Worm (Caenorhabditis elegans) whole organism, L3 larva: ENCODE measurements around the gene pcp-5.

ENCODE experiments used
- ZK546.5 ChIP-seq: sonication (generic microtip); optimal IDR thresholded peaks from 2 replicates; lab custom pipeline; 2017; ENCODE audit warnings: missing biosample characterization, missing genetic modification characterization
- aly-2 ChIP-seq: fragments of 150-350 bp; optimal IDR thresholded peaks from 2 replicates; lab custom pipeline; 2014; ENCODE audit warnings: missing biosample characterization, missing genetic modification characterization
- ceh-16 ChIP-seq: sonication (generic microtip); optimal IDR thresholded peaks from 2 replicates; lab custom pipeline; 2017; ENCODE audit warnings: missing biosample characterization, missing genetic modification characterization
- ceh-9 ChIP-seq: sonication (generic microtip); optimal IDR thresholded peaks from 2 replicates; lab custom pipeline; 2018; ENCODE audit warnings: missing biosample characterization, missing genetic modification characterization
- egl-27 ChIP-seq: sonication (generic microtip); optimal IDR thresholded peaks from 4 replicates; lab custom pipeline; 2017; ENCODE audit warnings: missing biosample characterization, missing genetic modification reagents, missing genetic modification characterization
- egl-5 ChIP-seq: fragments of 150-350 bp; optimal IDR thresholded peaks from 2 replicates; lab custom pipeline; 2017; ENCODE audit warnings: missing biosample characterization, missing genetic modification reagents, missing genetic modification characterization, inconsistent platforms
- elt-1 ChIP-seq: fragments of 150-350 bp; optimal IDR thresholded peaks from 2 replicates; lab custom pipeline; 2014; ENCODE audit warnings: missing biosample characterization, missing genetic modification characterization
- eor-1 ChIP-seq, 2 experiments: fragments of 150-350 bp; optimal IDR thresholded peaks; 2 replicates each; lab custom pipeline; 2014 to 2018; ENCODE audit warnings: missing biosample characterization in 2 of 2, missing genetic modification characterization in 2 of 2
- fkh-2 ChIP-seq: fragments of 150-350 bp; optimal IDR thresholded peaks from 2 replicates; lab custom pipeline; 2014; ENCODE audit warnings: missing biosample characterization, missing genetic modification reagents, missing genetic modification characterization
- jun-1 ChIP-seq: fragments of 150-350 bp; optimal IDR thresholded peaks from 2 replicates; lab custom pipeline; 2014; ENCODE audit warnings: missing biosample characterization, missing genetic modification reagents, missing genetic modification characterization
- nfya-1 ChIP-seq: sonication (generic microtip); optimal IDR thresholded peaks from 2 replicates; lab custom pipeline; 2017; ENCODE audit warnings: missing genetic modification characterization, mild to moderate bottlenecking, missing compliant biosample characterization, antibody characterized with exemption, moderate library complexity; ENCODE audit not compliant: insufficient read depth
- nhr-11 ChIP-seq: fragments of 150-350 bp; optimal IDR thresholded peaks from 2 replicates; lab custom pipeline; 2014; ENCODE audit warnings: missing biosample characterization, missing genetic modification characterization
- nhr-67 ChIP-seq: fragments of 150-350 bp; optimal IDR thresholded peaks from 2 replicates; lab custom pipeline; 2014; ENCODE audit warnings: missing biosample characterization, missing genetic modification characterization
- skn-1 ChIP-seq: fragments of 150-350 bp; optimal IDR thresholded peaks from 2 replicates; lab custom pipeline; 2014; ENCODE audit warnings: missing biosample characterization, missing genetic modification characterization
- tbx-2 ChIP-seq: sonication (generic microtip); optimal IDR thresholded peaks from 2 replicates; lab custom pipeline; 2016; ENCODE audit warnings: mild to moderate bottlenecking, missing genetic modification characterization, missing compliant biosample characterization
- unc-39 ChIP-seq: sonication (generic microtip); optimal IDR thresholded peaks from 4 replicates; lab custom pipeline; 2017; ENCODE audit warnings: missing biosample characterization, missing genetic modification characterization

Gene pcp-5

ce11 chrIII:7855468-7855867 lies 51.9 kb downstream of the pcp-5 start:
- TF ChIP-seq skn-1 (tag; lab: Kevin White, UChicago): no peak
- no peak for TF ChIP-seq egl-5
- no peak for TF ChIP-seq eor-1 (tag; optimal IDR thresholded peaks at IDR 0.05; lab: Kevin White, UChicago)
- TF ChIP-seq nfya-1 (tag; lab: Kevin White, UChicago): no peak
- no peak for TF ChIP-seq fkh-2 (tag; lab: Kevin White, UChicago)
- no peak for TF ChIP-seq ceh-9 (tag; lab: Kevin White, UChicago)
- TF ChIP-seq elt-1 (tag; lab: Kevin White, UChicago): no peak
- no peak for TF ChIP-seq ceh-16 (tag; lab: Kevin White, UChicago)
- TF ChIP-seq aly-2 (tag; lab: Kevin White, UChicago): no peak
- TF ChIP-seq ZK546.5: no peak
- no peak for TF ChIP-seq jun-1 (tag; lab: Kevin White, UChicago)
- no peak for TF ChIP-seq egl-27 (tag; lab: Kevin White, UChicago)
- no peak for TF ChIP-seq nhr-67 (tag; lab: Kevin White, UChicago)
- TF ChIP-seq unc-39 (tag; lab: Kevin White, UChicago): no peak
- no peak for TF ChIP-seq tbx-2 (tag; lab: Kevin White, UChicago)
- TF ChIP-seq nhr-11 (tag; lab: Kevin White, UChicago): no peak
